Worm (Caenorhabditis elegans): Measurements from ENCODE around the gene nhr-109.

- TF ChIP-seq ztf-23 (GFP tag; IDR thresholded peaks at IDR 0.05), result no peak
- no peak for TF ChIP-seq ztf-29 (GFP tag; IDR thresholded peaks at IDR 0.05)
- no peak for TF ChIP-seq flt-1 (GFP tag; IDR thresholded peaks at IDR 0.05)
- no peak for TF ChIP-seq T22C8.4 (GFP tag; IDR thresholded peaks at IDR 0.05)
- no peak for TF ChIP-seq ref-1 (GFP tag; conservative IDR thresholded peaks at IDR 0.05)
Measured at ce11 chrII:4454823-4455222, 21.7 kb downstream of the nhr-109 start.

Measured in whole organism, midembryonic.